Worm (Caenorhabditis elegans) whole organism, mixed stage, embryonic: ENCODE results near the gene npr-16.

Experiments
- elt-3 ChIP-seq: fragments of 150-350 bp; optimal IDR thresholded peaks from 2 replicates; lab custom pipeline; 2014; ENCODE audit warnings: missing biosample characterization, missing genetic modification characterization
- lin-13 ChIP-seq: fragments of 150-350 bp; optimal IDR thresholded peaks from 2 replicates; lab custom pipeline; 2014; ENCODE audit warnings: missing biosample characterization, missing genetic modification characterization
- lsy-2 ChIP-seq: fragments of 150-350 bp; optimal IDR thresholded peaks from 2 replicates; lab custom pipeline; 2014; ENCODE audit warnings: missing biosample characterization, missing genetic modification characterization
- mep-1 ChIP-seq: fragments of 150-350 bp; optimal IDR thresholded peaks from 2 replicates; lab custom pipeline; 2017; ENCODE audit warnings: missing biosample characterization, missing genetic modification reagents, missing genetic modification characterization, inconsistent platforms
- unc-39 ChIP-seq: fragments of 150-350 bp; optimal IDR thresholded peaks from 2 replicates; lab custom pipeline; 2014; ENCODE audit warnings: missing biosample characterization, missing genetic modification characterization
- unc-62 ChIP-seq: fragments of 150-350 bp; optimal IDR thresholded peaks from 2 replicates; lab custom pipeline; 2014; ENCODE audit warnings: missing biosample characterization, missing genetic modification reagents, missing genetic modification characterization
- ztf-11 ChIP-seq: fragments of 150-350 bp; optimal IDR thresholded peaks from 2 replicates; lab custom pipeline; 2014; ENCODE audit warnings: missing biosample characterization, missing genetic modification characterization

DNA sequence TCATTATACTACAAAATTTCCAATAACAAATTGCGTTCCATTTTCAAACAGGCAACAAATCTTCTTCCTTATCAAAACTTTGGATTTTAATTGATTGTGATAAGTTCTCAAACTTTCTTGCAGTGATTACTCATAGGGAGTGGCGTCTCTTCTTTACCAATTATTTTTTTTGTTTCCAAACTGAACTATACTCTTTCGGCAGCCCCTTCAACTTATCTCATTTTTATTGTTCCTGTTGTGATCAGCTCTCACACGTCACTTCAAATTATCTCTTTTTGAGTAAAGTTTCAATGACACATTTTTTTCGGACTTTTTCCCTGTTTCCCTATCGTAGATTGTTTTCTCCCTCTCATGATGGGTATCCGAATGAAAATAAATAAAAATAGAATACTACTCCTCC is 26.2 kb upstream of the npr-16 start:
- TF ChIP-seq unc-39 (tag; lab: Kevin White, UChicago) (no peak), lsy-2 (tag; lab: Kevin White, UChicago) (no peak), lin-13 (tag; lab: Kevin White, UChicago) (no peak), ztf-11 (tag; lab: Kevin White, UChicago) (no peak), elt-3 (tag; lab: Kevin White, UChicago) (no peak), mep-1 (tag; lab: Kevin White, UChicago) (no peak), unc-62 (GFP tag; lab: Kevin White, UChicago) (no peak)
